Worm (Caenorhabditis elegans): ENCODE results near the gene srpa-68.
A peak's percentile ranks its signal among the peaks of the same experiment; 100 is the strongest.

srpa-68 gene

ce11 chrV:12303453-12304077 lies 12.1 kb upstream of the srpa-68 start (continued):
- peak; percentile 87 for TF ChIP-seq snpc-4 (GFP tag; optimal IDR thresholded peaks at IDR 0.05)
- peak in 3 of 4 experiments; percentile 83 to 87 (median 86) for TF ChIP-seq snpc-4 (tag; optimal IDR thresholded peaks at IDR 0.05)
- peak; percentile 97 for TF ChIP-seq atf-7 (tag; optimal IDR thresholded peaks at IDR 0.05)
- TF ChIP-seq nfyb-1 (GFP tag; IDR thresholded peaks at IDR 0.05) = peak; percentile 99
- TF ChIP-seq lin-40 (tag; optimal IDR thresholded peaks at IDR 0.05) = peak; percentile 91
- peak; percentile 99 for TF ChIP-seq tbx-9 (tag; optimal IDR thresholded peaks at IDR 0.05; ENCODE audit: borderline replicate concordance)
- TF ChIP-seq ceh-79 (tag; optimal IDR thresholded peaks at IDR 0.05) = peak; percentile 100
- TF ChIP-seq snpc-1.1 (tag; optimal IDR thresholded peaks at IDR 0.05; ENCODE audit: insufficient read depth) = peak; percentile 86
- peak; percentile 69 for TF ChIP-seq ama-1 (optimal IDR thresholded peaks at IDR 0.05)
- peak; percentile 95 to 96 for TF ChIP-seq ama-1 (GFP tag; optimal IDR thresholded peaks at IDR 0.05)
- peak; percentile 91 for TF ChIP-seq ztf-18 (tag; optimal IDR thresholded peaks at IDR 0.05)
- peak; percentile 92 for TF ChIP-seq attf-6 (GFP tag; IDR thresholded peaks at IDR 0.05)
- TF ChIP-seq B0035.1 (tag; optimal IDR thresholded peaks at IDR 0.05) = peak; percentile 96
- TF ChIP-seq lin-26 (GFP tag; IDR thresholded peaks at IDR 0.05) = peak; percentile 99
- no peak for TF ChIP-seq pha-4 (tag; optimal IDR thresholded peaks at IDR 0.05)
- TF ChIP-seq mxl-1 (tag; optimal IDR thresholded peaks at IDR 0.05) = peak; percentile 99
- TF ChIP-seq F49E8.2 (tag; optimal IDR thresholded peaks at IDR 0.05; ENCODE audit: insufficient read depth) = peak; percentile 80
- TF ChIP-seq F55B11.4 (tag; optimal IDR thresholded peaks at IDR 0.05; ENCODE audit: borderline replicate concordance, insufficient read depth) = peak; percentile 58
- peak; percentile 100 for TF ChIP-seq F10E7.11 (tag; optimal IDR thresholded peaks at IDR 0.05)
- peak; percentile 93 for TF ChIP-seq mel-28 (tag; optimal IDR thresholded peaks at IDR 0.05; ENCODE audit: borderline replicate concordance)
- TF ChIP-seq attf-3 (GFP tag; conservative IDR thresholded peaks at IDR 0.05) = peak; percentile 84
- TF ChIP-seq ekl-4 (GFP tag; IDR thresholded peaks at IDR 0.05) = peak; percentile 99
- TF ChIP-seq nhr-90 (tag; optimal IDR thresholded peaks at IDR 0.05) = peak; percentile 99
- TF ChIP-seq ztf-26 (tag; optimal IDR thresholded peaks at IDR 0.05) = peak; percentile 95
- TF ChIP-seq Y67H2A.10 (GFP tag; conservative IDR thresholded peaks at IDR 0.05) = peak; percentile 87
- peak; percentile 97 for TF ChIP-seq ztf-28 (GFP tag; IDR thresholded peaks at IDR 0.05)
- TF ChIP-seq hlh-26 (GFP tag; conservative IDR thresholded peaks at IDR 0.05) = peak; percentile 87
- TF ChIP-seq rec-8 (tag; optimal IDR thresholded peaks at IDR 0.05) = peak; percentile 96 to 99
- TF ChIP-seq tlf-1 (GFP tag; optimal IDR thresholded peaks at IDR 0.05) = peak; percentile 95
- TF ChIP-seq Y95B8A.8 (GFP tag; IDR thresholded peaks at IDR 0.05) = peak; percentile 93
- TF ChIP-seq rcor-1 (GFP tag; IDR thresholded peaks at IDR 0.05) = peak; percentile 98
- peak; percentile 95 for TF ChIP-seq lin-54 (GFP tag; optimal IDR thresholded peaks at IDR 0.05)

- TF ChIP-seq lin-40 (tag; optimal IDR thresholded peaks at IDR 0.05) (peak; percentile 48), hrde-1 (tag; optimal IDR thresholded peaks at IDR 0.05; ENCODE audit: borderline replicate concordance) (no peak), attf-5 (GFP tag; optimal IDR thresholded peaks at IDR 0.05) (peak; percentile 14), hsf-1 (GFP tag; IDR thresholded peaks at IDR 0.05) (peak; percentile 86), ztf-26 (tag; optimal IDR thresholded peaks at IDR 0.05) (peak; percentile 64), C06A6.2 (GFP tag; conservative IDR thresholded peaks at IDR 0.05) (0 out of 2 replicates have a peak, but pooled peaks have one; percentile 37), ZK185.1 (tag; optimal IDR thresholded peaks at IDR 0.05; ENCODE audit: poor library complexity, severe bottlenecking) (peak; percentile 33), madf-10 (tag; optimal IDR thresholded peaks at IDR 0.05) (no peak), tlf-1 (GFP tag; optimal IDR thresholded peaks at IDR 0.05) (peak; percentile 20), atf-7 (tag; optimal IDR thresholded peaks at IDR 0.05) (peak; percentile 51), Y56A3A.18 (GFP tag; IDR thresholded peaks at IDR 0.05) (0 out of 2 replicates have a peak, but pooled peaks have one; percentile 27), ceh-27 (GFP tag; optimal IDR thresholded peaks at IDR 0.05) (no peak), snpc-4 (GFP tag; optimal IDR thresholded peaks at IDR 0.05) (no peak), snpc-4 (tag; optimal IDR thresholded peaks at IDR 0.05) (peak in 2 of 4 experiments; percentile 6 to 15), cebp-1 (GFP tag; IDR thresholded peaks at IDR 0.05) (no peak), cebp-1 (tag; optimal IDR thresholded peaks at IDR 0.05) (peak; percentile 42), chd-7 (tag; optimal IDR thresholded peaks at IDR 0.05) (peak; percentile 32), let-526 (GFP tag; IDR thresholded peaks at IDR 0.05) (no peak), snpc-1.3 (tag; optimal IDR thresholded peaks at IDR 0.05; ENCODE audit: insufficient read depth) (no peak)
Measured at ce11 chrV:12301985-12302591, 10.6 kb upstream of the srpa-68 start, which contains the start of the genes frm-7 and F55C5.17. Gene frm-7, plus strand, starts transcription at chrV:12302484. Gene F55C5.17, plus strand, starts transcription at chrV:12302541.

Data from whole organism, young adult.